Worm (Caenorhabditis elegans) whole organism, L4/young adult: ENCODE measurements around the gene sem-5.

Experiments used
- W03F9.2 ChIP-seq: fragments of 150-350 bp; optimal IDR thresholded peaks from 2 replicates; lab custom pipeline; 2014; ENCODE audit warnings: missing biosample characterization, missing genetic modification characterization
- dao-5 ChIP-seq: sonication (generic microtip); optimal IDR thresholded peaks from 2 replicates; lab custom pipeline; 2016; ENCODE audit warnings: missing genotype, missing genetic modification characterization, moderate library complexity, missing compliant biosample characterization

- TF ChIP-seq dao-5 (tag; lab: Kevin White, UChicago) (no peak), W03F9.2 (no peak)
Observed at ce11 chrX:7990282-7990681, 28.8 kb upstream of the sem-5 start.
